Fruit fly (Drosophila melanogaster) whole organism, adult: ENCODE results near the gene mRpS11.

Experiments used
- CG11617 ChIP-seq: fragments of 200-800 bp; sonication (Bioruptor generic); optimal IDR thresholded peaks from 2 replicates; lab custom pipeline; 2017; ENCODE audit warnings: mild to moderate bottlenecking, missing biosample characterization, missing genetic modification reagents, missing genetic modification characterization
- CG14711 ChIP-seq: fragments of 200-800 bp; sonication (Bioruptor generic); optimal IDR thresholded peaks from 2 replicates; lab custom pipeline; 2018; ENCODE audit warnings: missing biosample characterization, mild to moderate bottlenecking, missing genetic modification characterization, moderate library complexity
- CG33017 ChIP-seq: fragments of 200-800 bp; sonication (Bioruptor generic); optimal IDR thresholded peaks from 2 replicates; lab custom pipeline; 2018; ENCODE audit warnings: missing biosample characterization, mild to moderate bottlenecking, missing genetic modification characterization, moderate library complexity
- CG5204 ChIP-seq: fragments of 200-800 bp; sonication (Bioruptor generic); optimal IDR thresholded peaks from 2 replicates; lab custom pipeline; 2016; ENCODE audit warnings: missing biosample characterization, missing genetic modification characterization
- CG7101 ChIP-seq: fragments of 200-800 bp; sonication (Bioruptor generic); optimal IDR thresholded peaks from 2 replicates; lab custom pipeline; 2018; ENCODE audit warnings: missing biosample characterization, mild to moderate bottlenecking, missing genetic modification characterization, moderate library complexity
- Clk ChIP-seq: fragments of 200-800 bp; sonication (Bioruptor generic); optimal IDR thresholded peaks from 2 replicates; lab custom pipeline; 2017; ENCODE audit warnings: missing biosample characterization, missing genetic modification characterization
- Mnt ChIP-seq: fragments of 200-800 bp; sonication (Bioruptor generic); optimal IDR thresholded peaks from 2 replicates; lab custom pipeline; 2016; ENCODE audit warnings: missing biosample characterization, mild to moderate bottlenecking, missing genetic modification characterization
- cnc ChIP-seq, 2 experiments: fragments of >200 bp; optimal IDR thresholded peaks; 2 replicates each; lab custom pipeline; 2017
- kay ChIP-seq: fragments of 200-800 bp; sonication (Bioruptor generic); peaks from one replicate; lab custom pipeline; 2016; ENCODE audit warnings: missing biosample characterization, missing genetic modification characterization, borderline replicate concordance
- tj ChIP-seq: fragments of 200-800 bp; sonication (Bioruptor generic); optimal IDR thresholded peaks from 3 replicates; lab custom pipeline; 2017; ENCODE audit warnings: missing biosample characterization, mild to moderate bottlenecking, missing genetic modification characterization, moderate library complexity
- toe ChIP-seq: fragments of 200-800 bp; sonication (Bioruptor generic); optimal IDR thresholded peaks from 2 replicates; lab custom pipeline; 2016; ENCODE audit warnings: missing biosample characterization, missing genetic modification characterization

dm6 chr3R:17085029-17085807 is 12.7 kb downstream of the mRpS11 start, which contains the start of gene GckIII:
- TF ChIP-seq cnc (optimal IDR thresholded peaks at IDR 0.05; lab: Kevin White, UChicago): no peak
- no peak for TF ChIP-seq Clk (GFP tag; lab: Kevin White, UChicago)
- no peak for TF ChIP-seq kay (GFP tag; lab: Kevin White, UChicago)
- no peak for TF ChIP-seq CG11617 (GFP tag; lab: Kevin White, UChicago)
- no peak for TF ChIP-seq CG7101
- peak; percentile 28 for TF ChIP-seq CG14711
- TF ChIP-seq tj (GFP tag; lab: Kevin White, UChicago): no peak
- TF ChIP-seq Mnt: no peak
- no peak for TF ChIP-seq toe (GFP tag; lab: Kevin White, UChicago)
- TF ChIP-seq CG5204 (GFP tag; lab: Kevin White, UChicago): no peak
- TF ChIP-seq CG33017 (tag; lab: Kevin White, UChicago): no peak
